Fruit fly (Drosophila melanogaster): Measurements from ENCODE around the gene Paip2.

- TF ChIP-seq CG7745 (tag; optimal IDR thresholded peaks at IDR 0.05) (no peak), cg (GFP tag; optimal IDR thresholded peaks at IDR 0.05) (no peak), Jarid2 (GFP tag; optimal IDR thresholded peaks at IDR 0.05) (no peak), CG6254 (GFP tag; optimal IDR thresholded peaks at IDR 0.05) (peak; percentile 42), ap (GFP tag; IDR thresholded peaks at IDR 0.05) (no peak), kay (GFP tag; optimal IDR thresholded peaks at IDR 0.05) (no peak), CTCF (GFP tag; optimal IDR thresholded peaks at IDR 0.05) (no peak), Adf1 (GFP tag; IDR thresholded peaks at IDR 0.05) (no peak; the same call in 1 of the 2 replicates), caup (GFP tag; optimal IDR thresholded peaks at IDR 0.05; ENCODE audit: severe bottlenecking) (no peak), Sox102F (GFP tag; optimal IDR thresholded peaks at IDR 0.05) (no peak)
Observed at dm6 chr3R:13018284-13018900, 37.8 kb downstream of the Paip2 start.
